Worm (Caenorhabditis elegans): ENCODE measurements around the gene fipr-8.

The fipr-8 gene

ce11 chrV:10202340-10202739 is 37.4 kb downstream of the fipr-8 start:
- TF ChIP-seq cnd-1 (tag; optimal IDR thresholded peaks at IDR 0.05) (no peak), nhr-12 (tag; optimal IDR thresholded peaks at IDR 0.05) (no peak), bed-3 (GFP tag; optimal IDR thresholded peaks at IDR 0.05) (no peak), unc-39 (tag; optimal IDR thresholded peaks at IDR 0.05) (no peak), lsy-2 (tag; optimal IDR thresholded peaks at IDR 0.05) (no peak), elt-3 (tag; optimal IDR thresholded peaks at IDR 0.05) (no peak), nhr-237 (tag; optimal IDR thresholded peaks at IDR 0.05) (no peak), zip-8 (tag; optimal IDR thresholded peaks at IDR 0.05) (no peak)

DNA sequence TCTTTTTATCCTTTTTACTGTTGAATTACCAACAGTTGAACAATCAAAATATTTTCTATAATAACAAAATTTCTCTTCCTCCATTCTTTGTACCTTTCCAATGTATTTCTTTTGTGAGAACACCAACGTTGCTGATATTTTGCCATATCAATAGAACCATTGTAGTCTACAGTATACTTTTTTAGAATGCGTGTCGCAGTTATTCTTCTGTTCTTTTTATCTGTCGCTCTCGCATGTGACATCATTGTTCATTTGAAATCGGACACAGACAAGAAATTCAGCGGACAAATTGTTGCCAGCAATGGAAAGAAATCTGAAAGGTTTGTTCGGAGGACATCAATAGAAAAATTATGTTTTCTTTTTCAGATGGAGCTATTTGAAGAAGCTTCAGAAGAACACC is 37.8 kb downstream of the fipr-8 start, which contains the start of gene ZK856.7:
Gene ZK856.7 (plus strand): TSS at position 186 of the 400 bp plus-strand sequence.
- TF ChIP-seq tbx-8 (GFP tag; optimal IDR thresholded peaks at IDR 0.05) = no peak
- no peak for TF ChIP-seq ceh-43 (GFP tag; optimal IDR thresholded peaks at IDR 0.05)
- TF ChIP-seq ceh-83 (GFP tag; optimal IDR thresholded peaks at IDR 0.05) = no peak
- TF ChIP-seq bed-3 (GFP tag; optimal IDR thresholded peaks at IDR 0.05) = no peak
- no peak for TF ChIP-seq hlh-1 (tag; optimal IDR thresholded peaks at IDR 0.05)
- TF ChIP-seq nhr-12 (tag; optimal IDR thresholded peaks at IDR 0.05) = no peak
- no peak for TF ChIP-seq nhr-76 (tag; optimal IDR thresholded peaks at IDR 0.05)
- no peak for TF ChIP-seq ces-1 (GFP tag; optimal IDR thresholded peaks at IDR 0.05)
- no peak for TF ChIP-seq zip-8 (tag; optimal IDR thresholded peaks at IDR 0.05)
- TF ChIP-seq flh-1 (GFP tag; optimal IDR thresholded peaks at IDR 0.05) = no peak
- no peak for TF ChIP-seq pha-4 (tag; optimal IDR thresholded peaks at IDR 0.05)
- TF ChIP-seq M03D4.4 (tag; optimal IDR thresholded peaks at IDR 0.05) = no peak

ce11 chrV:10198386-10198785 is 41.4 kb downstream of the fipr-8 start, which contains the start of gene ZK856.6:
Gene ZK856.6 (plus strand): TSS chrV:10198686.
- TF ChIP-seq unc-120 (tag; optimal IDR thresholded peaks at IDR 0.05; ENCODE audit: poor library complexity, severe bottlenecking) (no peak), bed-3 (GFP tag; optimal IDR thresholded peaks at IDR 0.05) (no peak), lin-32 (GFP tag; optimal IDR thresholded peaks at IDR 0.05) (no peak), ces-1 (GFP tag; optimal IDR thresholded peaks at IDR 0.05) (no peak)

- TF ChIP-seq blmp-1 (tag; optimal IDR thresholded peaks at IDR 0.05) (no peak), nhr-28 (tag; optimal IDR thresholded peaks at IDR 0.05) (no peak), ztf-11 (tag; optimal IDR thresholded peaks at IDR 0.05) (no peak), unc-39 (tag; optimal IDR thresholded peaks at IDR 0.05) (no peak), bed-3 (GFP tag; optimal IDR thresholded peaks at IDR 0.05) (no peak), flh-1 (GFP tag; optimal IDR thresholded peaks at IDR 0.05) (no peak), unc-120 (tag; optimal IDR thresholded peaks at IDR 0.05; ENCODE audit: poor library complexity, severe bottlenecking) (no peak), unc-62 (GFP tag; optimal IDR thresholded peaks at IDR 0.05) (no peak)
Measured at ce11 chrV:10191242-10191641, 48.5 kb downstream of the fipr-8 start.

- no peak for TF ChIP-seq ceh-43 (GFP tag; optimal IDR thresholded peaks at IDR 0.05)
- TF ChIP-seq mab-5 (tag; optimal IDR thresholded peaks at IDR 0.05) = no peak
- no peak for TF ChIP-seq bed-3 (GFP tag; optimal IDR thresholded peaks at IDR 0.05)
- no peak for TF ChIP-seq unc-39 (tag; optimal IDR thresholded peaks at IDR 0.05)
- TF ChIP-seq unc-120 (tag; optimal IDR thresholded peaks at IDR 0.05; ENCODE audit: poor library complexity, severe bottlenecking) = no peak
- no peak for TF ChIP-seq nhr-12 (tag; optimal IDR thresholded peaks at IDR 0.05)
- no peak for TF ChIP-seq ces-1 (GFP tag; optimal IDR thresholded peaks at IDR 0.05)
- no peak for TF ChIP-seq nhr-76 (tag; optimal IDR thresholded peaks at IDR 0.05)
- no peak for TF ChIP-seq unc-62 (GFP tag; optimal IDR thresholded peaks at IDR 0.05)
Measured at ce11 chrV:10190081-10190556, 49.6 kb downstream of the fipr-8 start, which contains the start of gene ZK856.5. Gene ZK856.5 (minus strand): TSS chrV:10190131.

All from whole organism, mixed stage, embryonic.